Fruit fly (Drosophila melanogaster): ENCODE results near the gene corto.

corto gene

DNA sequence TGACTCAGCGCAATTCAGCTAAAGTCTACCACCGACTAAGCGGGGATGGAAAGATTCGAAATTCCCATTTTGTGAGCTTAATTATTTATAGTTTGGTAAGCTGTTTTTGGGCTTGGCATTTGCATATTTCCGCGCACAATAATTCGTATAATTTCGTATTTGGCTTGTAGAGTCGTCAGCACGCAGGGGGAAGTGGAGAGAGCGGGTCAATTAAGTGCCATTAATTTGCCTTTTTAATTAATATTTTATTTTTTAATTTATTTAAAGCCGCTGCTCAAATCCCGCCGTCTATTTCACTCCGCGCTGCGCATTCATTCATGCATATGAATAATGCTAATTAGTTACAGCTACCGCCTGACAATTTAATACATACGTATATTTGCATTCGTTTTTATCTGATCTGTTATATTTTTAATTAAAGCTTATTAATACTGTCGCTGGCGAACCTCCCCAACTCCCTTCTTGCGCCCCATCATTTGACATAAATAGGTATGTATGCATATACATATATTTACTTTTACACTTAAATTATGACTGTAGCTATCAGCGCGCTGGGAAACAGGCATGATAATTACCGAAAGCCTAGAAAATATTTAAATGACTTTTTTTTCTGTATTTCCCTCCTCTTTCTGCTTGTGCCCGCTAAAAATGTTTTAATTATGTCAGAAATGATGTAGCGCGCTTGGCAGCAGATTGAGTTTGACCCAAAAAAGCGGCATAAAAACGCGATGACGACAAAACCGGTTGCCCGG lies 6.9 kb downstream of the corto start:
- peak; percentile 5 for TF ChIP-seq CG14655 (GFP tag; optimal IDR thresholded peaks at IDR 0.05)
- TF ChIP-seq EcR (GFP tag; optimal IDR thresholded peaks at IDR 0.05) = peak; percentile 11
- TF ChIP-seq CG8159 (tag; optimal IDR thresholded peaks at IDR 0.05) = no peak

DNA sequence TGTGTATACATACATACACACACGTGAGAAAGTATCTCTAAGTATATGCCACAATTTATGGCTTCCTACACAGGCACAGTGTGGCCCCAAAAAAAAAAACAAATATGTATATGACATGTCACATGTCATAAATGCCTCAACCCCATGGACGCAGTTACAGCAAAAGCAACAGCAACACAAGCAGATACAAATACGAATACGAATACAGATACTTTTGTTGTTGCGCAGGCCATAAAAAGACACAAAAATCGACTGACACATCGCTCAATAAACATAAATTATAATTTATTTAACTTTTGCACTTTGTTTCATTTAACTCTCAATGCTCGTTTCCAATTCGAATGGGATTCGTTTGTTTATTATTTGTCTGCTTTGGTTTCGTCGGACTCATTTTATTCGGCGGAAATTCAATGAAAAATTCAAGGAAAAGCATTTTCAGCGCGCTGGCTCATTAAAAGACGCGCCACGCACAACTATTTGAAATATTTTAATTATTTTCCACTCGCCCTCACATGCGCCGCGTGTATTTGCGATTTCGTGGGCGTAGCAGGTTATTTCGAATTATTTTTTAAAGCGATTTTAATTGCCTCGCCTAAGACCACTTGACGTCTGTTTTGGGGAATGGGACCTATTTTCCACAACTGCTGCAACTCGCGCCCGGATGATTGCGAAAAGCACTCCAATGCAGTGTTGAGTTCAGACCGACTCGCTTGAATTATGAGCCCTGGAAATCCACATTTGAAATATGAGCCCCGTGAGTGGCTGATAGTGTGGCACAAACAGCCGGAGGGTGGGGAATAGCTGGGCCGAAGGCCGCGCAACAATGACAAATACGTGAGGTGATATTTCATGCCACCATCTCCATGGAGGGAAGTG lies 9.8 kb downstream of the corto start:
- TF ChIP-seq CG4496 (GFP tag; IDR thresholded peaks at IDR 0.05) = 0 out of 3 replicates have a peak, but pooled peaks have one; percentile 11
- no peak for TF ChIP-seq CG17806 (tag; optimal IDR thresholded peaks at IDR 0.05)
- TF ChIP-seq CG14655 (GFP tag; optimal IDR thresholded peaks at IDR 0.05) = no peak
- no peak for TF ChIP-seq Pif1B (GFP tag; optimal IDR thresholded peaks at IDR 0.05)

DNA sequence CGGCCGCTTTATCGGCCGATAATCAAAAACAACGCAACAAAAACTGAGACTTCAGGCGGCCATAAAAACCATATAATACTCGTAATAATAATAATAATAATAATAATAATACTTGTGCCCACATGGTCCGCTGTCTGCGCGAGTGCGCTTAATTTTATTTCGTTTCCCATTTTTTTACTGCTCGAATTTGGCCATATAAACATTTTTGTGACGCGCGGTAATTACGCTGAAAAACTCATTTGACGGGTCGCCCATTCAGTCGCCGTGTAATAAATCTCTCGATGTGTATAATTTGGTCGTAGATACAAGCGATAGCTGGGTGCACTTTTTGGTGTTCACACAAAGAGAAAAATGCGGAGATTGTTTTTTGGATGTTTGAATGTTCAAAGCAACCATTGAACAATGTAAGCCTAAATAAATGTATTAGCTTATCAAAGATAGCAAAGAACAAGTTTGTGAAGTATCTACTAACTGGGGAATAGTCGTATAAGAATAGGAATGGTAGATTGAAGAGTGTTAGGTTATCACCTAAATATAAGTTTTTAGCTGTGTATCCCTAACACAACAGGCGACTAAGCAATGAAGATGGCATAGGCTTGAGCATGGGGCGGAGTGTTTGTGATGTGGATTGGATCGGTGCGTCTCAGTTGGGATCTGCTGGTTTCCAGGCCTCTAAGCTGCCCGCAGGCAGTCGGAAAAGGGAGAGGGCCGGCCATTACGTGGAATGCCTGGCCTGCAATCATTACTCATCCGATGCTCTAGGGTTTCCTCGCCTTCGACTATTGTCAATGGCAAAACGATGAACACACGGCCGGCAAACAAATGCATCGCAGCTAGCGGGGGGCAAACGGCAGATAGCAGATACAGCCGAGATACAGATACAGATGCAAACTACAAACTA lies 10.7 kb downstream of the corto start:
- no peak for TF ChIP-seq CG17806 (tag; optimal IDR thresholded peaks at IDR 0.05)
- 0 out of 3 replicates have a peak, but pooled peaks have one; percentile 5 for TF ChIP-seq fd96Ca (GFP tag; IDR thresholded peaks at IDR 0.05)
- peak; percentile 17 for TF ChIP-seq CG14655 (GFP tag; optimal IDR thresholded peaks at IDR 0.05)

DNA sequence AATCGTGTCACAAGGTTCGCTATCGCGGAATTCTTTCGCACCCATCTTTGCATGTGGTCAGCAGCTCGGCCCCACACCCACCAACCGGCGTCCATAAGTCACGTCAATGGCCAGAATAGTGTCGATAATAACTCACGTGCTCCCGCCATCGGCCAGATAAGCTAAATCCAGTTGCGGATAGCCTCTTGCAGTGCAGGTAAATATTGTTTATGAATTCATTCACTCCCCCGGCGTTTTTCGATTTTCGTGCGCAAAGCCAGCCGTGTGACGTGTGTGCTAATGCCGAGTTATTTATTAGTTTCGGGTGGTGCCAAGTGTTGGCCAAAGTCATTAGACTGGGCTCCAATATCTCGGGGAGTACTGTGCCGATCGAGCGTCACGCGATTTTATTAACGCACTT lies 13.1 kb downstream of the corto start:
- TF ChIP-seq CG12605 (GFP tag; IDR thresholded peaks at IDR 0.05) = no peak
- TF ChIP-seq CG17806 (tag; optimal IDR thresholded peaks at IDR 0.05) = no peak
- no peak for TF ChIP-seq CG8159 (tag; optimal IDR thresholded peaks at IDR 0.05)
- no peak for TF ChIP-seq Pif1A (GFP tag; optimal IDR thresholded peaks at IDR 0.05)
- TF ChIP-seq rn (GFP tag; IDR thresholded peaks at IDR 0.05) = no peak
- no peak for TF ChIP-seq fd96Ca (GFP tag; IDR thresholded peaks at IDR 0.05)
- TF ChIP-seq CG4496 (GFP tag; IDR thresholded peaks at IDR 0.05) = 0 out of 3 replicates have a peak, but pooled peaks have one; percentile 32
- no peak for TF ChIP-seq gl (tag; optimal IDR thresholded peaks at IDR 0.05)
- TF ChIP-seq CG8301 (tag; optimal IDR thresholded peaks at IDR 0.05) = no peak

DNA sequence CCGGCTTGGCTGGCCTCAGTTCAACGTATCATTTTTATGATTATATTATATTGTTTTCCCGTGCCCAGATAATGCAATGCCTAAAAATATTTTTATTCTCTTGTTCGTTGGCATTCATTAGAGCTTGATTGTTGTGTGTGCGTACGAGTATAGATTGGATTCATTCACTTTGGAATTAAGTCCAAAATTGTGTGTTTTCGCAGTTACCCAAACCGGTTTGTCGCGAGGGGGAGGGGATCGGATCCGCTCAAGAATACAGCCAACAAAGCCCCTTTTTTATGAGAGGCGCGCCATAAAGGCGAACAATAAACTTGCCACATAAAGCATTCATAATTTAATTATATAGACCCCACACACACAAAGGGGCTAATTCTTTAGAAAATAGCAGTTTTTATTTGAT lies 19.5 kb downstream of the corto start:
- no peak for TF ChIP-seq Pif1B (GFP tag; optimal IDR thresholded peaks at IDR 0.05)
- TF ChIP-seq rn (GFP tag; IDR thresholded peaks at IDR 0.05) = no peak
- no peak for TF ChIP-seq Ets98B (GFP tag; IDR thresholded peaks at IDR 0.05)
- no peak for TF ChIP-seq Pif1A (GFP tag; optimal IDR thresholded peaks at IDR 0.05)
- TF ChIP-seq CG14655 (GFP tag; optimal IDR thresholded peaks at IDR 0.05) = no peak
- no peak for TF ChIP-seq CG12605 (GFP tag; IDR thresholded peaks at IDR 0.05)
- no peak for TF ChIP-seq CG13204 (GFP tag; optimal IDR thresholded peaks at IDR 0.05)
- TF ChIP-seq CG32121 (GFP tag; IDR thresholded peaks at IDR 0.05) = no peak
- no peak for TF ChIP-seq fd96Ca (GFP tag; IDR thresholded peaks at IDR 0.05)
- no peak for TF ChIP-seq gl (tag; optimal IDR thresholded peaks at IDR 0.05)
- no peak for TF ChIP-seq CG17806 (tag; optimal IDR thresholded peaks at IDR 0.05)
- no peak for TF ChIP-seq EcR (GFP tag; optimal IDR thresholded peaks at IDR 0.05)
- TF ChIP-seq Snoo (tag; optimal IDR thresholded peaks at IDR 0.05) = no peak
- no peak for TF ChIP-seq CG4496 (GFP tag; IDR thresholded peaks at IDR 0.05)

DNA sequence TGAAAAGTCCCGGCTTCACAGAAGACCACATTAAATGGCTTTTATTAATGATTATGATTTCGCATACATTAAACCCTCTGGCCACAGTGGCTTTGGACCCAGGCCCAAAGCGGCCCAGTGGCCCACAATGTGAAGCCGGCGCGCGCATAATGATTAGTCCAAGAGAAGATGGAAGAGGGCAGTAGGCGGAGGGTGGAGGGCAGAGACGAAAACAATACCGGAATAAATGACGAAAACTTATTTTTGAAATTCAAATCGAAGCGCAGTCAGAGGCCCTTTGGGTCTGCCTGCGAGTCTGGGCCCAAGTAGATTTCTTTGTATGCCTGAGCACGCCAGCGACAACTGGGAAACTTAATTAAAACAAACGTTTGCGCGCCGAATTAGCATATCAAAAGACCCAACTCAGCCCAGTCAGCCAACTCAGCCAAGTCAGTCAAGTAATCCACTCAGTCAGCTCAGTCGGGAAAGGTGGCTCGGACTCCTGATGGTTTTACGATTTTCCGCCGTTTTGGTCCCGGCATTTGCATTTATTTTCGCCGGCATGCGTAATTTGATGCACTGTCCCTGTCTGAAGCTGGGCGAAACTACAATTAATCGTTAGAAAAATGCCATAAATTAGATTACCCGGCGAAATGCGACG lies 20.2 kb downstream of the corto start:
- TF ChIP-seq gl (tag; optimal IDR thresholded peaks at IDR 0.05) (no peak), CG8301 (tag; optimal IDR thresholded peaks at IDR 0.05) (no peak), CG14655 (GFP tag; optimal IDR thresholded peaks at IDR 0.05) (no peak), CG34367 (tag; optimal IDR thresholded peaks at IDR 0.05) (no peak), CG10348 (GFP tag; IDR thresholded peaks at IDR 0.05) (no peak), CG17806 (tag; optimal IDR thresholded peaks at IDR 0.05) (no peak), CG13204 (GFP tag; optimal IDR thresholded peaks at IDR 0.05) (no peak), Pif1B (GFP tag; optimal IDR thresholded peaks at IDR 0.05) (no peak), CG4496 (GFP tag; IDR thresholded peaks at IDR 0.05) (no peak), CG12605 (GFP tag; IDR thresholded peaks at IDR 0.05) (no peak), Snoo (tag; optimal IDR thresholded peaks at IDR 0.05) (no peak), Pif1A (GFP tag; optimal IDR thresholded peaks at IDR 0.05) (no peak), fd96Ca (GFP tag; IDR thresholded peaks at IDR 0.05) (no peak), CG32121 (GFP tag; IDR thresholded peaks at IDR 0.05) (no peak), EcR (GFP tag; optimal IDR thresholded peaks at IDR 0.05) (no peak), CG9948 (tag; optimal IDR thresholded peaks at IDR 0.05) (no peak)
